Fruit fly (Drosophila melanogaster) whole organism, embryonic: Measurements from ENCODE around the gene Lsp1alpha.

ENCODE experiments used
- Atf6 ChIP-seq: fragments of 200-800 bp; sonication (Bioruptor generic); IDR thresholded peaks from 2 replicates; pipeline ENCODE4 v1.3.6; 2022; ENCODE audit warnings: missing biosample characterization, missing genetic modification characterization
- Awh ChIP-seq: fragments of 200-800 bp; sonication (Bioruptor generic); IDR thresholded peaks from 2 replicates; pipeline ENCODE4, ENCODE4 v1.3.6; 2022; ENCODE audit warnings: missing biosample characterization, missing genetic modification characterization
- CG10543 ChIP-seq: fragments of 200-800 bp; sonication (Bioruptor generic); optimal IDR thresholded peaks from 3 replicates; lab custom pipeline; 2017; ENCODE audit warnings: missing biosample characterization, mild to moderate bottlenecking, missing genetic modification characterization, moderate library complexity
- CG10959 ChIP-seq: fragments of 200-800 bp; sonication (Bioruptor generic); IDR thresholded peaks from 2 replicates; pipeline ENCODE4 v1.3.6; 2022; ENCODE audit warnings: missing biosample characterization, missing genetic modification characterization
- CG11247 ChIP-seq: fragments of 200-800 bp; sonication (Bioruptor generic); IDR thresholded peaks from 2 replicates; pipeline ENCODE4 v1.3.6; 2022; ENCODE audit warnings: missing biosample characterization, missing genetic modification characterization
- CG11695 ChIP-seq: fragments of 200-800 bp; sonication (Bioruptor generic); IDR thresholded peaks from 3 replicates; pipeline ENCODE4 v1.3.6; 2022; ENCODE audit warnings: missing biosample characterization, missing genetic modification characterization
- CG1233 ChIP-seq: fragments of 200-800 bp; sonication (Bioruptor generic); optimal IDR thresholded peaks from 4 replicates; lab custom pipeline; 2018; ENCODE audit warnings: missing biosample characterization, mild to moderate bottlenecking, missing genetic modification characterization
- CG16813 ChIP-seq: fragments of 200-800 bp; sonication (Bioruptor generic); IDR thresholded peaks from 3 replicates; pipeline ENCODE4 v1.3.6; 2022; ENCODE audit warnings: missing biosample characterization, missing genetic modification characterization; ENCODE audit not compliant: partially characterized antibody
- CG2202 ChIP-seq: fragments of 200-800 bp; sonication (Bioruptor generic); optimal IDR thresholded peaks from 2 replicates; lab custom pipeline; 2018; ENCODE audit warnings: missing biosample characterization, mild to moderate bottlenecking, missing genetic modification characterization
- CG2678 ChIP-seq: fragments of 200-800 bp; sonication (Bioruptor generic); optimal IDR thresholded peaks from 3 replicates; lab custom pipeline; 2019; ENCODE audit warnings: missing biosample characterization, mild to moderate bottlenecking, missing genetic modification characterization, moderate library complexity
- CG30403 ChIP-seq: fragments of 200-800 bp; sonication (Bioruptor generic); optimal IDR thresholded peaks from 3 replicates; lab custom pipeline; 2016; ENCODE audit warnings: missing biosample characterization, missing genetic modification characterization
- CG31365 ChIP-seq: fragments of 200-800 bp; sonication (Bioruptor generic); optimal IDR thresholded peaks from 2 replicates; lab custom pipeline; 2018; ENCODE audit warnings: missing biosample characterization, mild to moderate bottlenecking, missing genetic modification characterization
- CG31388 ChIP-seq: fragments of 200-800 bp; sonication (Bioruptor generic); optimal IDR thresholded peaks from 2 replicates; lab custom pipeline; 2016; ENCODE audit warnings: missing biosample characterization, missing genetic modification characterization
- CG3407 ChIP-seq: fragments of 200-800 bp; sonication (Bioruptor generic); optimal IDR thresholded peaks from 2 replicates; lab custom pipeline; 2018; ENCODE audit warnings: missing biosample characterization, mild to moderate bottlenecking, missing genetic modification characterization
- CG3838 ChIP-seq: fragments of 200-800 bp; sonication (Bioruptor generic); optimal IDR thresholded peaks from 3 replicates; lab custom pipeline; 2016; ENCODE audit warnings: missing biosample characterization, missing genetic modification characterization
- CG3995 ChIP-seq: fragments of 200-800 bp; sonication (Bioruptor generic); optimal IDR thresholded peaks from 3 replicates; lab custom pipeline; 2016; ENCODE audit warnings: missing biosample characterization, missing genetic modification characterization
- CG4617 ChIP-seq: fragments of 200-800 bp; sonication (Bioruptor generic); optimal IDR thresholded peaks from 3 replicates; lab custom pipeline; 2016; ENCODE audit warnings: missing biosample characterization, missing genetic modification characterization, borderline replicate concordance
- CG8359 ChIP-seq: fragments of 200-800 bp; sonication (Bioruptor generic); optimal IDR thresholded peaks from 2 replicates; lab custom pipeline; 2017; ENCODE audit warnings: missing biosample characterization, mild to moderate bottlenecking, missing genetic modification characterization, borderline replicate concordance
- Dek ChIP-seq: fragments of 200-800 bp; sonication (Bioruptor generic); optimal IDR thresholded peaks from 3 replicates; lab custom pipeline; 2019; ENCODE audit warnings: missing biosample characterization, mild to moderate bottlenecking, missing genetic modification characterization, moderate library complexity
- Dip3 ChIP-seq: fragments of 200-800 bp; sonication (Bioruptor generic); optimal IDR thresholded peaks from 3 replicates; lab custom pipeline; 2016; ENCODE audit warnings: missing biosample characterization, missing genetic modification characterization
- ERR ChIP-seq: fragments of 200-800 bp; sonication (Bioruptor generic); optimal IDR thresholded peaks from 2 replicates; lab custom pipeline; 2016; ENCODE audit warnings: missing biosample characterization, missing genetic modification characterization
- Ets97D ChIP-seq: fragments of 200-800 bp; sonication (Bioruptor generic); optimal IDR thresholded peaks from 3 replicates; lab custom pipeline; 2016; ENCODE audit warnings: missing biosample characterization, missing genetic modification characterization
- Fer1 ChIP-seq: fragments of 200-800 bp; sonication (Bioruptor generic); optimal IDR thresholded peaks from 2 replicates; lab custom pipeline; 2017; ENCODE audit warnings: missing biosample characterization, mild to moderate bottlenecking, missing genetic modification characterization
- HLH4C ChIP-seq: fragments of 200-800 bp; sonication (Bioruptor generic); IDR thresholded peaks from 3 replicates; pipeline ENCODE4 v1.3.6; 2022; ENCODE audit warnings: missing biosample characterization, missing genetic modification characterization; ENCODE audit not compliant: partially characterized antibody
- Hey ChIP-seq: fragments of 200-800 bp; sonication (Bioruptor generic); optimal IDR thresholded peaks from 3 replicates; lab custom pipeline; 2018; ENCODE audit warnings: missing biosample characterization, mild to moderate bottlenecking, missing genetic modification characterization
- Hmr ChIP-seq: fragments of 200-800 bp; sonication (Bioruptor generic); optimal IDR thresholded peaks from 3 replicates; lab custom pipeline; 2017; ENCODE audit warnings: mild to moderate bottlenecking, missing biosample characterization, missing genetic modification reagents, missing genetic modification characterization
- Hr78 ChIP-seq, 2 experiments: fragments of 200-800 bp in 1 of 2; fragments of >200 bp in 1 of 2; sonication (Bioruptor generic) in 1 of 2; optimal IDR thresholded peaks; 2 replicates each; lab custom pipeline; 2017 to 2019; ENCODE audit warnings: missing biosample characterization in 2 of 2, missing genetic modification characterization in 2 of 2, mild to moderate bottlenecking in 1 of 2, moderate library complexity in 1 of 2
- Hsf ChIP-seq: fragments of 200-800 bp; sonication (Bioruptor generic); optimal IDR thresholded peaks from 3 replicates; lab custom pipeline; 2016; ENCODE audit warnings: missing biosample characterization, missing genetic modification characterization
- Sin3A ChIP-seq: fragments of >200 bp; optimal IDR thresholded peaks from 2 replicates; lab custom pipeline; 2018
- Six4 ChIP-seq: fragments of 200-800 bp; sonication (Bioruptor generic); optimal IDR thresholded peaks from 2 replicates; lab custom pipeline; 2016; ENCODE audit warnings: missing biosample characterization, missing genetic modification characterization
- Sox102F ChIP-seq: fragments of 200-800 bp; sonication (Bioruptor generic); optimal IDR thresholded peaks from 2 replicates; lab custom pipeline; 2018; ENCODE audit warnings: missing biosample characterization, mild to moderate bottlenecking, missing genetic modification characterization, moderate library complexity
- ara ChIP-seq: fragments of 200-800 bp; sonication (Bioruptor generic); IDR thresholded peaks from 2 replicates; pipeline ENCODE4 v1.3.6; 2022; ENCODE audit warnings: missing biosample characterization, missing genetic modification characterization
- cad ChIP-seq: fragments of >200 bp; optimal IDR thresholded peaks from 2 replicates; lab custom pipeline; 2017; ENCODE audit warnings: missing biosample characterization, missing genetic modification characterization
- cato ChIP-seq: fragments of 200-800 bp; sonication (Bioruptor generic); optimal IDR thresholded peaks from 2 replicates; lab custom pipeline; 2016; ENCODE audit warnings: missing biosample characterization, missing genetic modification characterization, borderline replicate concordance
- chn ChIP-seq: fragments of 200-800 bp; sonication (Bioruptor generic); optimal IDR thresholded peaks from 2 replicates; lab custom pipeline; 2016; ENCODE audit warnings: missing biosample characterization, missing genetic modification characterization
- dati ChIP-seq: fragments of 200-800 bp; sonication (Bioruptor generic); IDR thresholded peaks from 2 replicates; pipeline ENCODE4 v1.3.6; 2022; ENCODE audit warnings: missing biosample characterization, missing genetic modification characterization
- disco-r ChIP-seq: fragments of 200-800 bp; sonication (Bioruptor generic); optimal IDR thresholded peaks from 2 replicates; lab custom pipeline; 2016; ENCODE audit warnings: missing biosample characterization, missing genetic modification characterization
- dysf ChIP-seq: fragments of 200-800 bp; sonication (Bioruptor generic); IDR thresholded peaks from 3 replicates; pipeline ENCODE4 v1.3.6; 2022; ENCODE audit warnings: missing biosample characterization, missing genetic modification characterization
- exex ChIP-seq: fragments of 200-800 bp; sonication (Bioruptor generic); optimal IDR thresholded peaks from 4 replicates; lab custom pipeline; 2018; ENCODE audit warnings: missing biosample characterization, mild to moderate bottlenecking, missing genetic modification characterization, moderate library complexity
- jing ChIP-seq: fragments of 200-800 bp; sonication (Bioruptor generic); optimal IDR thresholded peaks from 2 replicates; lab custom pipeline; 2018; ENCODE audit warnings: missing biosample characterization, mild to moderate bottlenecking, missing genetic modification characterization
- jumu ChIP-seq: fragments of 200-800 bp; sonication (Bioruptor generic); optimal IDR thresholded peaks from 3 replicates; lab custom pipeline; 2016; ENCODE audit warnings: missing biosample characterization, missing genetic modification characterization
- ken ChIP-seq: fragments of 200-800 bp; sonication (Bioruptor generic); IDR thresholded peaks from 3 replicates; pipeline ENCODE4 v1.3.6; 2022; ENCODE audit warnings: missing biosample characterization, missing genetic modification characterization
- lola ChIP-seq, 3 experiments: fragments of >200 bp in 2 of 3; fragments of 200-800 bp in 1 of 3; sonication (Bioruptor generic) in 1 of 3; optimal IDR thresholded peaks; 2 replicates each; lab custom pipeline; 2017 to 2019; ENCODE audit warnings: missing biosample characterization in 3 of 3, missing genetic modification characterization in 3 of 3, mild to moderate bottlenecking in 1 of 3, moderate library complexity in 1 of 3
- org-1 ChIP-seq: fragments of 200-800 bp; sonication (Bioruptor generic); optimal IDR thresholded peaks from 2 replicates; lab custom pipeline; 2017; ENCODE audit warnings: missing biosample characterization, missing genetic modification characterization
- seq ChIP-seq: fragments of 200-800 bp; sonication (Bioruptor generic); IDR thresholded peaks from 2 replicates; pipeline ENCODE4 v1.3.6; 2022; ENCODE audit warnings: missing biosample characterization, missing genetic modification characterization
- sim ChIP-seq: fragments of 200-800 bp; sonication (Bioruptor generic); IDR thresholded peaks from 2 replicates; pipeline ENCODE4 v1.3.6; 2022; ENCODE audit warnings: missing biosample characterization, missing genetic modification characterization
- sna ChIP-seq: fragments of 200-800 bp; sonication (Bioruptor generic); IDR thresholded peaks from 2 replicates; pipeline ENCODE4 v1.3.6; 2022; ENCODE audit warnings: missing biosample characterization, missing genetic modification characterization; ENCODE audit not compliant: partially characterized antibody
- sqz ChIP-seq: fragments of 200-800 bp; sonication (Bioruptor generic); optimal IDR thresholded peaks from 3 replicates; lab custom pipeline; 2018; ENCODE audit warnings: missing biosample characterization, mild to moderate bottlenecking, missing genetic modification characterization
- tin ChIP-seq: fragments of 200-800 bp; sonication (Bioruptor generic); optimal IDR thresholded peaks from 3 replicates; lab custom pipeline; 2016; ENCODE audit warnings: missing biosample characterization, missing genetic modification characterization

Lsp1alpha gene

DNA sequence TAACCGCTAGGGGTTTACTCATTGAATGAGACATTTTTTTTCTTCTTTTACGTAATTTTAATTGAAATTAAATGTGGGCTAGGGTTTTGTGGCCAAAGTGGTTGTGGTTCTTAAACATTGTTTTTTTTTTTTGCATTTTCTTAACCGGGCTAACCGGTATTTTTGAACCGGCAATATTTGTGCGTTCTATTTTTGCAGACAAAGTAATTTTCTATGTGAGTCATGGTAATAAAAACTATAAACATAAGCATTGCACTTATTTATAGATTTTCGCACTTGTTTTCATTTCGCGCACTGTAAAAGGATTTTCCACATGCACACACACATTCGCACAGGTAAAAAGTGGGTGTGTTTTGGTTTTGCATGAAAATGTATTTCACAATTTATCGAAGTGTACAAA, 27.9 kb upstream of the Lsp1alpha start:
- peak; percentile 66; the same call in 1 of the 3 replicates for TF ChIP-seq CG11695 (GFP tag; lab: Robert Waterston, UW)
- no peak for TF ChIP-seq seq (GFP tag; lab: Robert Waterston, UW)
- no peak for TF ChIP-seq Ets97D (GFP tag; lab: Kevin White, UChicago)
- no peak for TF ChIP-seq CG31365 (tag; lab: Kevin White, UChicago)
- TF ChIP-seq org-1 = no peak
- TF ChIP-seq CG8359 (GFP tag; lab: Kevin White, UChicago) = no peak
- TF ChIP-seq cad (GFP tag; lab: Kevin White, UChicago) = no peak
- no peak for TF ChIP-seq CG4617 (GFP tag; lab: Kevin White, UChicago)
- TF ChIP-seq HLH4C = no peak

DNA sequence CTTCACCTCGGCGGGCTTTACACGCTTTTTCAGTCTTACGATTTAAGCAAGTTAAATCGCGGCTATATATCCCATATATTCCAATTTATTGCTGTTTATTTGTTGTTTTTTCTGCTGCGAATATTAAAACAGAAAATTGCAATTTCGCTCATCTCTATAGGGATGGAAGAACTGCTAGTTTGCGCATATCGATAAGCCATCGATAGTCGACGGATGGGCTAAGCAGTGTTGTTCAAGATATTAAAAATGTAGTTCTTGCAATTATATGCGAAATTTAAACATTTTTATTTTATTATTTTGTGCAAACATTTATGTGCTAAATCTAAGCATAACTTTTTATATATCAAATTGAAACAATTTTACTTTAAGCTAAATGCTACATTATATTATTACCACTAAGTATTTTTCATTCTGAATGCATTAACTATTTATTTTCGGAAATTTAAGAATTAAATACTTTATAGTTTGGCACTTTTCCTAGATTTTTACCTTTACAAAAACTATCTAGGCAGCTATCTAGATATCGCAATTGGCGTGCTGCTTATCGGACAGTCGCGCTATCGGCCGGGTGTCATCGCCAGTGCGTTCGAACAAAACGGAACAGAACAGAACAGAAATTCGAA, 27.0 kb upstream of the Lsp1alpha start, which contains the start of the genes Rab40 and CG42258:
Rab40 (minus strand) TSS at position 177 of the 623 bp plus-strand sequence.
CG42258 (plus strand) TSS at position 593 of the 623 bp plus-strand sequence.
- TF ChIP-seq cato = no peak
- peak in 1 of 3 experiments; percentile 47 for TF ChIP-seq lola (GFP tag; optimal IDR thresholded peaks at IDR 0.05; lab: Kevin White, UChicago)
- TF ChIP-seq Fer1 (GFP tag; lab: Kevin White, UChicago) = no peak
- TF ChIP-seq CG11247 (GFP tag; lab: Robert Waterston, UW) = 0 out of 2 replicates have a peak, but pooled peaks have one; percentile 12
- peak; percentile 79 for TF ChIP-seq CG30403 (GFP tag; lab: Kevin White, UChicago)
- no peak for TF ChIP-seq CG3407 (GFP tag; lab: Kevin White, UChicago)
- peak; percentile 43 for TF ChIP-seq Sox102F
- peak; percentile 73 for TF ChIP-seq CG16813
- TF ChIP-seq Hey (tag; lab: Kevin White, UChicago) = no peak
- TF ChIP-seq CG31388 = no peak
- peak; percentile 49 for TF ChIP-seq CG10543 (GFP tag; lab: Kevin White, UChicago)
- no peak for TF ChIP-seq exex
- TF ChIP-seq sqz (GFP tag; lab: Kevin White, UChicago) = no peak
- peak; percentile 65; the same call in 1 of the 3 replicates for TF ChIP-seq ken (GFP tag; lab: Robert Waterston, UW)
- no peak for TF ChIP-seq jing (GFP tag; lab: Kevin White, UChicago)
- TF ChIP-seq Hmr (GFP tag; lab: Kevin White, UChicago) = peak; percentile 48
- no peak for TF ChIP-seq sim (GFP tag; lab: Robert Waterston, UW)
- TF ChIP-seq CG2202 = no peak
- peak; percentile 46 for TF ChIP-seq chn (GFP tag; lab: Kevin White, UChicago)
- no peak for TF ChIP-seq Atf6 (GFP tag; lab: Robert Waterston, UW)
- TF ChIP-seq disco-r (GFP tag; lab: Kevin White, UChicago) = no peak
- TF ChIP-seq CG2678 (tag; lab: Kevin White, UChicago) = peak; percentile 35
- no peak for TF ChIP-seq CG3995 (GFP tag; lab: Kevin White, UChicago)
- TF ChIP-seq Hr78 (GFP tag; optimal IDR thresholded peaks at IDR 0.05; lab: Kevin White, UChicago) = no peak
- TF ChIP-seq dysf (GFP tag; lab: Robert Waterston, UW) = peak; percentile 50; the same call in 1 of the 3 replicates
- peak; percentile 55 for TF ChIP-seq tin (GFP tag; lab: Kevin White, UChicago)
- TF ChIP-seq CG1233 (GFP tag; lab: Kevin White, UChicago) = no peak
- TF ChIP-seq ara (GFP tag; lab: Robert Waterston, UW) = no peak
- peak; percentile 58 for TF ChIP-seq Hsf (GFP tag; lab: Kevin White, UChicago)
- TF ChIP-seq Six4 (GFP tag; lab: Kevin White, UChicago) = no peak
- peak; percentile 32 for TF ChIP-seq jumu (GFP tag; lab: Kevin White, UChicago)
- peak; percentile 75 for TF ChIP-seq Sin3A (lab: Kevin White, UChicago)
- TF ChIP-seq Dek (tag; lab: Kevin White, UChicago) = no peak
- TF ChIP-seq dati (GFP tag; lab: Robert Waterston, UW) = no peak
- TF ChIP-seq Dip3 (GFP tag; lab: Kevin White, UChicago) = peak; percentile 21
- TF ChIP-seq CG10959 (GFP tag; lab: Robert Waterston, UW) = no peak
- no peak for TF ChIP-seq Awh
- no peak for TF ChIP-seq ERR
- TF ChIP-seq CG3838 = no peak
- TF ChIP-seq sna (GFP tag; lab: Robert Waterston, UW) = peak; percentile 44; the same call in 1 of the 2 replicates
